Fruit fly (Drosophila melanogaster) whole organism, embryonic: Measurements from ENCODE around the gene Cog2.

Source experiments
- B-H2 ChIP-seq: fragments of 200-800 bp; sonication (Bioruptor generic); optimal IDR thresholded peaks from 2 replicates; lab custom pipeline; 2018; ENCODE audit warnings: missing biosample characterization, mild to moderate bottlenecking, missing genetic modification characterization
- CG10321 ChIP-seq: fragments of 200-800 bp; sonication (Bioruptor generic); IDR thresholded peaks from 2 replicates; pipeline ENCODE4 v1.3.6; 2022; ENCODE audit warnings: missing biosample characterization, missing genetic modification characterization
- CG10431 ChIP-seq: fragments of 200-800 bp; sonication (Bioruptor generic); optimal IDR thresholded peaks from 3 replicates; lab custom pipeline; 2018; ENCODE audit warnings: missing biosample characterization, mild to moderate bottlenecking, missing genetic modification characterization
- CG11398 ChIP-seq: fragments of 200-800 bp; sonication (Bioruptor generic); optimal IDR thresholded peaks from 2 replicates; lab custom pipeline; 2016; ENCODE audit warnings: missing biosample characterization, missing genetic modification characterization
- CG11456 ChIP-seq: fragments of 200-800 bp; sonication (Bioruptor generic); IDR thresholded peaks from 3 replicates; pipeline ENCODE4 v1.3.6; 2022; ENCODE audit warnings: missing biosample characterization, missing genetic modification characterization
- CG11723 ChIP-seq: fragments of 200-800 bp; sonication (Bioruptor generic); optimal IDR thresholded peaks from 2 replicates; lab custom pipeline; 2017; ENCODE audit warnings: missing biosample characterization, mild to moderate bottlenecking, missing genetic modification characterization
- CG13287 ChIP-seq: fragments of 200-800 bp; sonication (Bioruptor generic); IDR thresholded peaks from 2 replicates; pipeline ENCODE4 v1.3.6; 2022; ENCODE audit warnings: missing biosample characterization, missing genetic modification characterization; ENCODE audit not compliant: partially characterized antibody
- CG15073 ChIP-seq: fragments of 200-800 bp; sonication (Bioruptor generic); optimal IDR thresholded peaks from 2 replicates; lab custom pipeline; 2016; ENCODE audit warnings: missing biosample characterization, missing genetic modification characterization
- CG16779 ChIP-seq: fragments of 200-800 bp; sonication (Bioruptor generic); IDR thresholded peaks from 2 replicates; pipeline ENCODE4 v1.3.6; 2022; ENCODE audit warnings: missing biosample characterization, missing genetic modification characterization
- CG17912 ChIP-seq: fragments of 200-800 bp; sonication (Bioruptor generic); optimal IDR thresholded peaks from 2 replicates; lab custom pipeline; 2018; ENCODE audit warnings: missing biosample characterization, mild to moderate bottlenecking, missing genetic modification characterization
- CG1832 ChIP-seq: fragments of 200-800 bp; sonication (Bioruptor generic); optimal IDR thresholded peaks from 2 replicates; lab custom pipeline; 2017; ENCODE audit warnings: missing biosample characterization, mild to moderate bottlenecking, missing genetic modification characterization, inconsistent platforms
- CG31224 ChIP-seq: fragments of 200-800 bp; sonication (Bioruptor generic); IDR thresholded peaks from 2 replicates; pipeline ENCODE4 v1.3.6; 2022; ENCODE audit warnings: missing biosample characterization, missing genetic modification characterization
- CG32767 ChIP-seq: fragments of 200-800 bp; sonication (Bioruptor generic); IDR thresholded peaks from 2 replicates; pipeline ENCODE4 v1.3.6; 2022; ENCODE audit warnings: missing biosample characterization, missing genetic modification characterization
- CG3281 ChIP-seq: fragments of 200-800 bp; sonication (Bioruptor generic); optimal IDR thresholded peaks from 3 replicates; lab custom pipeline; 2017; ENCODE audit warnings: missing biosample characterization, mild to moderate bottlenecking, missing genetic modification characterization
- CG4424 ChIP-seq: fragments of 200-800 bp; sonication (Bioruptor generic); optimal IDR thresholded peaks from 3 replicates; lab custom pipeline; 2016; ENCODE audit warnings: missing biosample characterization, missing genetic modification characterization
- CG4707 ChIP-seq: fragments of 200-800 bp; sonication (Bioruptor generic); optimal IDR thresholded peaks from 2 replicates; lab custom pipeline; 2018; ENCODE audit warnings: missing biosample characterization, mild to moderate bottlenecking, missing genetic modification characterization, moderate library complexity
- CG5180 ChIP-seq: fragments of 200-800 bp; sonication (Bioruptor generic); optimal IDR thresholded peaks from 3 replicates; lab custom pipeline; 2017; ENCODE audit warnings: missing biosample characterization, missing genetic modification characterization, mild to moderate bottlenecking, moderate library complexity, missing genetic modification reagents
- CG7745 ChIP-seq: fragments of 200-800 bp; sonication (Bioruptor generic); optimal IDR thresholded peaks from 2 replicates; lab custom pipeline; 2018; ENCODE audit warnings: missing biosample characterization, mild to moderate bottlenecking, missing genetic modification characterization, moderate library complexity
- CG8388 ChIP-seq: fragments of 200-800 bp; sonication (Bioruptor generic); optimal IDR thresholded peaks from 2 replicates; lab custom pipeline; 2019; ENCODE audit warnings: missing biosample characterization, mild to moderate bottlenecking, missing genetic modification characterization, moderate library complexity
- CG9817 ChIP-seq: fragments of 200-800 bp; sonication (Bioruptor generic); optimal IDR thresholded peaks from 2 replicates; lab custom pipeline; 2018; ENCODE audit warnings: missing biosample characterization, mild to moderate bottlenecking, missing genetic modification characterization, moderate library complexity
- Drgx ChIP-seq: fragments of 200-800 bp; sonication (Bioruptor generic); IDR thresholded peaks from 2 replicates; pipeline ENCODE4 v1.3.6; 2022; ENCODE audit warnings: missing biosample characterization, missing genetic modification characterization
- Ets65A ChIP-seq: fragments of 200-800 bp; sonication (Bioruptor generic); peaks from one replicate; lab custom pipeline; 2016; ENCODE audit warnings: missing biosample characterization, missing genetic modification characterization
- Hr78 ChIP-seq, 2 experiments: fragments of 200-800 bp in 1 of 2; fragments of >200 bp in 1 of 2; sonication (Bioruptor generic) in 1 of 2; optimal IDR thresholded peaks; 2 replicates each; lab custom pipeline; 2017 to 2019; ENCODE audit warnings: missing biosample characterization in 2 of 2, missing genetic modification characterization in 2 of 2, mild to moderate bottlenecking in 1 of 2, moderate library complexity in 1 of 2
- Kr ChIP-seq: fragments of 200-800 bp; sonication (Bioruptor generic); optimal IDR thresholded peaks from 2 replicates; lab custom pipeline; 2017; ENCODE audit warnings: missing biosample characterization, mild to moderate bottlenecking, missing genetic modification characterization
- Med ChIP-seq: fragments of 200-800 bp; sonication (Bioruptor generic); peaks from one replicate; lab custom pipeline; 2016; ENCODE audit warnings: missing biosample characterization, missing genetic modification characterization, mild to moderate bottlenecking, inconsistent platforms, moderate library complexity
- Myb ChIP-seq: fragments of 200-800 bp; sonication (Bioruptor generic); optimal IDR thresholded peaks from 2 replicates; lab custom pipeline; 2016; ENCODE audit warnings: missing biosample characterization, missing genetic modification characterization
- Usf ChIP-seq: fragments of 200-800 bp; sonication (Bioruptor generic); optimal IDR thresholded peaks from 2 replicates; lab custom pipeline; 2017; ENCODE audit warnings: missing genotype, missing biosample characterization, missing genetic modification characterization
- Xbp1 ChIP-seq: fragments of 200-800 bp; sonication (Bioruptor generic); optimal IDR thresholded peaks from 3 replicates; lab custom pipeline; 2016; ENCODE audit warnings: missing biosample characterization, mild to moderate bottlenecking, missing genetic modification characterization
- ab ChIP-seq: fragments of 200-800 bp; sonication (Bioruptor generic); optimal IDR thresholded peaks from 2 replicates; lab custom pipeline; 2016; ENCODE audit warnings: missing biosample characterization, missing genetic modification characterization
- al ChIP-seq: fragments of 200-800 bp; sonication (Bioruptor generic); IDR thresholded peaks from 2 replicates; pipeline ENCODE4 v1.3.6; 2022; ENCODE audit warnings: missing biosample characterization, missing genetic modification characterization
- cg ChIP-seq: fragments of 200-800 bp; sonication (Bioruptor generic); optimal IDR thresholded peaks from 3 replicates; lab custom pipeline; 2019; ENCODE audit warnings: missing biosample characterization, mild to moderate bottlenecking, missing genetic modification characterization, moderate library complexity
- ci ChIP-seq: fragments of 200-800 bp; sonication (Bioruptor generic); IDR thresholded peaks from 3 replicates; pipeline ENCODE4 v1.3.6; 2022; ENCODE audit warnings: missing biosample characterization, missing genetic modification characterization
- croc ChIP-seq: fragments of 200-800 bp; sonication (Bioruptor generic); conservative IDR thresholded peaks from 3 replicates; pipeline ENCODE4 v1.3.6; 2022; ENCODE audit warnings: missing biosample characterization, missing genetic modification characterization
- dati ChIP-seq: fragments of 200-800 bp; sonication (Bioruptor generic); IDR thresholded peaks from 2 replicates; pipeline ENCODE4 v1.3.6; 2022; ENCODE audit warnings: missing biosample characterization, missing genetic modification characterization
- dpn ChIP-seq, 2 experiments: fragments of 200-800 bp; sonication (Bioruptor generic); optimal IDR thresholded peaks; 3 replicates each; lab custom pipeline; 2016; ENCODE audit warnings: missing biosample characterization in 2 of 2, missing genetic modification characterization in 2 of 2
- fru ChIP-seq: fragments of >200 bp; optimal IDR thresholded peaks from 2 replicates; lab custom pipeline; 2017
- grau ChIP-seq: fragments of 200-800 bp; optimal IDR thresholded peaks from 3 replicates; lab custom pipeline; 2019; ENCODE audit warnings: missing biosample characterization, mild to moderate bottlenecking, missing genetic modification characterization, moderate library complexity
- gsb-n ChIP-seq: fragments of 200-800 bp; sonication (Bioruptor generic); optimal IDR thresholded peaks from 3 replicates; lab custom pipeline; 2018; ENCODE audit warnings: missing biosample characterization, mild to moderate bottlenecking, missing genetic modification characterization
- hth ChIP-seq: fragments of >200 bp; optimal IDR thresholded peaks from 2 replicates; lab custom pipeline; 2017; ENCODE audit warnings: inconsistent platforms
- ind ChIP-seq: fragments of 200-800 bp; sonication (Bioruptor generic); optimal IDR thresholded peaks from 3 replicates; lab custom pipeline; 2016; ENCODE audit warnings: missing biosample characterization, missing genetic modification characterization
- kah ChIP-seq: fragments of 200-800 bp; sonication (Bioruptor generic); optimal IDR thresholded peaks from 2 replicates; lab custom pipeline; 2018; ENCODE audit warnings: missing biosample characterization, mild to moderate bottlenecking, missing genetic modification characterization
- nom ChIP-seq: fragments of 200-800 bp; sonication (Bioruptor generic); optimal IDR thresholded peaks from 2 replicates; lab custom pipeline; 2017; ENCODE audit warnings: missing biosample characterization, missing genetic modification characterization, mild to moderate bottlenecking, moderate library complexity, missing genetic modification reagents
- org-1 ChIP-seq: fragments of 200-800 bp; sonication (Bioruptor generic); optimal IDR thresholded peaks from 2 replicates; lab custom pipeline; 2017; ENCODE audit warnings: missing biosample characterization, missing genetic modification characterization
- p53 ChIP-seq: fragments of 200-800 bp; sonication (Bioruptor generic); optimal IDR thresholded peaks from 2 replicates; lab custom pipeline; 2016; ENCODE audit warnings: missing biosample characterization, missing genetic modification characterization
- ranshi ChIP-seq: fragments of 200-800 bp; sonication (Bioruptor generic); IDR thresholded peaks from 2 replicates; pipeline ENCODE4 v1.3.6; 2022; ENCODE audit warnings: missing biosample characterization, missing genetic modification characterization
- sd ChIP-seq: fragments of 200-800 bp; sonication (Bioruptor generic); optimal IDR thresholded peaks from 3 replicates; lab custom pipeline; 2018; ENCODE audit warnings: missing biosample characterization, mild to moderate bottlenecking, missing genetic modification characterization, moderate library complexity
- sens ChIP-seq: fragments of 200-800 bp; sonication (Bioruptor generic); peaks from one replicate; lab custom pipeline; 2016; ENCODE audit warnings: missing biosample characterization, missing genetic modification characterization
- sim ChIP-seq: fragments of 200-800 bp; sonication (Bioruptor generic); IDR thresholded peaks from 2 replicates; pipeline ENCODE4 v1.3.6; 2022; ENCODE audit warnings: missing biosample characterization, missing genetic modification characterization
- toy ChIP-seq: fragments of 200-800 bp; sonication (Bioruptor generic); IDR thresholded peaks from 2 replicates; pipeline ENCODE4 v1.3.6; 2022; ENCODE audit warnings: missing biosample characterization, missing genetic modification characterization
- trem ChIP-seq: fragments of 200-800 bp; optimal IDR thresholded peaks from 3 replicates; lab custom pipeline; 2019; ENCODE audit warnings: missing biosample characterization, mild to moderate bottlenecking, missing genetic modification characterization, moderate library complexity
- vvl ChIP-seq: fragments of 200-800 bp; sonication (Bioruptor generic); IDR thresholded peaks from 2 replicates; pipeline ENCODE4 v1.3.6; 2022; ENCODE audit warnings: missing biosample characterization, missing genetic modification characterization
- z ChIP-seq: fragments of 200-800 bp; sonication (Bioruptor generic); IDR thresholded peaks from 3 replicates; pipeline ENCODE4 v1.3.6; 2022; ENCODE audit warnings: missing biosample characterization, missing genetic modification characterization
- zf30C ChIP-seq: fragments of 200-800 bp; sonication (Bioruptor generic); optimal IDR thresholded peaks from 3 replicates; lab custom pipeline; 2018; ENCODE audit warnings: missing biosample characterization, mild to moderate bottlenecking, missing genetic modification characterization

The Cog2 gene

DNA sequence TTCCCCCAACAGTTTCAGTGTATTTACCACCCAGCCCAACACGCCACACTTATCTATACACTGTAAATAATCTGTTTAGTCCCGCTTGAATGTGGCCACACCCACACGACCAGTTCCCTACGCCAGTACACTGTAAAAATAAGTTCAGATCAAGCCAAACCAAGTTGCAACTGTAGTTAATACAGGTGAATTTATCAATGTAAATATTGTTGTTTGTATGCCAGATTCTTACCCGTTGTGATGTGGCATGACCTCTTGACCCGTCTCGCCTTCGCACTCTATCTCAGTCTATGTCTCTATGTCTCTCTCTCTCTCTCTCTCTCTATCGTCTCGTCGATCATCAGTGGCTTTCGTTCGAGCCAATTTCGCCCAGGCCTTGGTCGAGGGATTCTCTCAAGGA is 47.6 kb downstream of the Cog2 start:
- TF ChIP-seq Usf: no peak
- no peak for TF ChIP-seq CG10431
- TF ChIP-seq Med (GFP tag; lab: Kevin White, UChicago): peak; percentile 22
- no peak for TF ChIP-seq ab (GFP tag; lab: Kevin White, UChicago)
- TF ChIP-seq zf30C (GFP tag; lab: Kevin White, UChicago): peak; percentile 28
- no peak for TF ChIP-seq CG13287 (GFP tag; lab: Robert Waterston, UW)
- peak in 1 of 2 experiments; percentile 96 for TF ChIP-seq Hr78 (GFP tag; optimal IDR thresholded peaks at IDR 0.05; lab: Kevin White, UChicago)
- no peak for TF ChIP-seq CG5180 (GFP tag; lab: Kevin White, UChicago)
- TF ChIP-seq Xbp1: no peak
- TF ChIP-seq B-H2 (GFP tag; lab: Kevin White, UChicago): no peak
- no peak for TF ChIP-seq Myb (GFP tag; lab: Kevin White, UChicago)
- no peak for TF ChIP-seq CG3281 (GFP tag; lab: Kevin White, UChicago)
- no peak for TF ChIP-seq hth (lab: Kevin White, UChicago)
- TF ChIP-seq gsb-n (tag; lab: Kevin White, UChicago): no peak
- no peak for TF ChIP-seq CG11398 (GFP tag; lab: Kevin White, UChicago)
- no peak for TF ChIP-seq grau (tag; lab: Kevin White, UChicago)
- peak; percentile 22 for TF ChIP-seq CG1832 (GFP tag; lab: Kevin White, UChicago)
- no peak for TF ChIP-seq toy
- TF ChIP-seq CG4707 (GFP tag; lab: Kevin White, UChicago): no peak
- peak; percentile 66 for TF ChIP-seq Ets65A (GFP tag; lab: Kevin White, UChicago)
- no peak for TF ChIP-seq croc
- TF ChIP-seq CG31224 (GFP tag; lab: Robert Waterston, UW): no peak
- TF ChIP-seq, all 482 proteins: peak for 5

DNA sequence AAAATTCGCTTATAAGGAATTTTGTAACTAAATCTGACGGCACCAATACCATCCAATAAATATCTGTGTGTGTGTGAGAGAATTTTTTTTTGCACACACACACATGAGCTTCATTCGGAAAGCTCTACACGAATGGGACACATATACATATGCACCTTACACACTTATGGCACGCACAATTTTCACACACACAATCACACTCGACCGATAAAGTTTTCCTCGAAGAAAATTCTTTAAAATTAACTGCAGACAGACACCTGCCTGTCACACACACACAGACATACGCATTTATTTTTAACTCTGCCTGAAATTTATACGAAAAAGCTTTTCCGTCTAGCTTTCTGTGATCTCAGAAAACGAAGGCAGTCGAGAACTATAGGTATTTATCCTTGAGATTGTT is 50.8 kb downstream of the Cog2 start:
- TF ChIP-seq kah: peak; percentile 76
- no peak for TF ChIP-seq dati (GFP tag; lab: Robert Waterston, UW)
- TF ChIP-seq vvl: 0 out of 2 replicates have a peak, but pooled peaks have one; percentile 8
- TF ChIP-seq ci: 0 out of 3 replicates have a peak, but pooled peaks have one; percentile 6
- peak; percentile 23 for TF ChIP-seq sens
- TF ChIP-seq al: no peak
- TF ChIP-seq CG17912 (GFP tag; lab: Kevin White, UChicago): no peak
- no peak for TF ChIP-seq p53 (GFP tag; lab: Kevin White, UChicago)
- TF ChIP-seq cg (GFP tag; lab: Kevin White, UChicago): peak; percentile 63
- no peak for TF ChIP-seq CG16779
- TF ChIP-seq dpn (GFP tag; optimal IDR thresholded peaks at IDR 0.05; lab: Kevin White, UChicago): peak in 1 of 2 experiments; percentile 17
- TF ChIP-seq CG10321 (GFP tag; lab: Robert Waterston, UW): no peak
- peak; percentile 36 for TF ChIP-seq sd (tag; lab: Kevin White, UChicago)
- no peak for TF ChIP-seq CG7745 (tag; lab: Kevin White, UChicago)
- no peak for TF ChIP-seq CG11723 (GFP tag; lab: Kevin White, UChicago)
- TF ChIP-seq trem (tag; lab: Kevin White, UChicago): no peak
- TF ChIP-seq CG8388 (GFP tag; lab: Kevin White, UChicago): no peak
- no peak for TF ChIP-seq Kr (GFP tag; lab: Kevin White, UChicago)
- TF ChIP-seq nom (GFP tag; lab: Kevin White, UChicago): no peak
- no peak for TF ChIP-seq sim
- TF ChIP-seq CG11456: no peak
- no peak for TF ChIP-seq CG15073 (GFP tag; lab: Kevin White, UChicago)
- TF ChIP-seq ind (GFP tag; lab: Kevin White, UChicago): no peak
- TF ChIP-seq CG9817 (tag; lab: Kevin White, UChicago): no peak
- TF ChIP-seq z (GFP tag; lab: Robert Waterston, UW): no peak
- no peak for TF ChIP-seq org-1
- TF ChIP-seq CG32767 (GFP tag; lab: Robert Waterston, UW): no peak
- no peak for TF ChIP-seq fru (lab: Kevin White, UChicago)
- TF ChIP-seq Drgx (GFP tag; lab: Robert Waterston, UW): no peak
- no peak for TF ChIP-seq CG4424 (GFP tag; lab: Kevin White, UChicago)
- no peak for TF ChIP-seq grau (tag; lab: Kevin White, UChicago)
- no peak for TF ChIP-seq ranshi (GFP tag; lab: Robert Waterston, UW)
